Fruit fly (Drosophila melanogaster) whole organism, embryonic: ENCODE data around the gene AstC-R1.

ENCODE experiments used
- Adf1 ChIP-seq: fragments of 200-800 bp; sonication (Bioruptor generic); IDR thresholded peaks from 2 replicates; pipeline ENCODE4 v1.3.6; 2022; ENCODE audit warnings: missing biosample characterization, missing genetic modification characterization
- CG10462 ChIP-seq: fragments of 200-800 bp; sonication (Bioruptor generic); optimal IDR thresholded peaks from 2 replicates; lab custom pipeline; 2016; ENCODE audit warnings: missing biosample characterization, missing genetic modification characterization
- CG11560 ChIP-seq: fragments of 200-800 bp; sonication (Bioruptor generic); IDR thresholded peaks from 3 replicates; pipeline ENCODE4 v1.3.6; 2022; ENCODE audit warnings: missing biosample characterization, missing genetic modification characterization
- CG12659 ChIP-seq: fragments of 200-800 bp; sonication (Bioruptor generic); optimal IDR thresholded peaks from 3 replicates; lab custom pipeline; 2017; ENCODE audit warnings: mild to moderate bottlenecking, missing biosample characterization, missing genetic modification reagents, missing genetic modification characterization
- CG14860 ChIP-seq: fragments of 200-800 bp; sonication (Bioruptor generic); IDR thresholded peaks from 3 replicates; pipeline ENCODE4 v1.3.6; 2022; ENCODE audit warnings: missing biosample characterization, missing genetic modification characterization; ENCODE audit not compliant: partially characterized antibody
- CG1603 ChIP-seq: fragments of 200-800 bp; sonication (Bioruptor generic); optimal IDR thresholded peaks from 2 replicates; lab custom pipeline; 2019; ENCODE audit warnings: missing biosample characterization, mild to moderate bottlenecking, missing genetic modification characterization, moderate library complexity
- CG17361 ChIP-seq: fragments of 200-800 bp; sonication (Bioruptor generic); IDR thresholded peaks from 3 replicates; pipeline ENCODE4 v1.3.6; 2022; ENCODE audit warnings: missing biosample characterization, missing genetic modification characterization
- CG30020 ChIP-seq: fragments of 200-800 bp; optimal IDR thresholded peaks from 2 replicates; lab custom pipeline; 2019; ENCODE audit warnings: missing biosample characterization, mild to moderate bottlenecking, missing genetic modification characterization, moderate library complexity
- CG34422 ChIP-seq: fragments of 200-800 bp; sonication (Bioruptor generic); IDR thresholded peaks from 3 replicates; pipeline ENCODE4 v1.3.6; 2022; ENCODE audit warnings: missing biosample characterization, missing genetic modification characterization
- CG8290 ChIP-seq, 3 experiments: fragments of 200-800 bp; sonication (Bioruptor generic); optimal IDR thresholded peaks; 2 replicates each; lab custom pipeline; 2016 to 2019; ENCODE audit warnings: missing biosample characterization in 3 of 3, missing genetic modification characterization in 3 of 3, mild to moderate bottlenecking in 2 of 3, moderate library complexity in 1 of 3
- CG9437 ChIP-seq: fragments of 200-800 bp; sonication (Bioruptor generic); optimal IDR thresholded peaks from 2 replicates; lab custom pipeline; 2018; ENCODE audit warnings: missing biosample characterization, mild to moderate bottlenecking, missing genetic modification characterization
- Deaf1 ChIP-seq: fragments of 200-800 bp; optimal IDR thresholded peaks from 3 replicates; lab custom pipeline; 2019; ENCODE audit warnings: missing biosample characterization, mild to moderate bottlenecking, missing genetic modification characterization, moderate library complexity
- Dek ChIP-seq: fragments of 200-800 bp; sonication (Bioruptor generic); optimal IDR thresholded peaks from 3 replicates; lab custom pipeline; 2019; ENCODE audit warnings: missing biosample characterization, mild to moderate bottlenecking, missing genetic modification characterization, moderate library complexity
- Doc2 ChIP-seq: fragments of 200-800 bp; sonication (Bioruptor generic); IDR thresholded peaks from 2 replicates; pipeline ENCODE4 v1.3.6; 2022; ENCODE audit warnings: missing biosample characterization, missing genetic modification characterization
- Ets65A ChIP-seq: fragments of 200-800 bp; sonication (Bioruptor generic); peaks from one replicate; lab custom pipeline; 2016; ENCODE audit warnings: missing biosample characterization, missing genetic modification characterization
- Jarid2 ChIP-seq: fragments of 200-800 bp; sonication (Bioruptor generic); optimal IDR thresholded peaks from 3 replicates; lab custom pipeline; 2017; ENCODE audit warnings: mild to moderate bottlenecking, missing biosample characterization, missing genetic modification reagents, missing genetic modification characterization
- Lim3 ChIP-seq: fragments of 200-800 bp; sonication (Bioruptor generic); IDR thresholded peaks from 2 replicates; pipeline ENCODE4 v1.3.6; 2022; ENCODE audit warnings: missing biosample characterization, missing genetic modification characterization
- MBD-R2 ChIP-seq: fragments of 200-800 bp; sonication (Bioruptor generic); IDR thresholded peaks from 2 replicates; pipeline ENCODE4 v1.3.6; 2022; ENCODE audit warnings: missing biosample characterization, missing genetic modification characterization
- MESR4 ChIP-seq: fragments of 200-800 bp; sonication (Bioruptor generic); optimal IDR thresholded peaks from 2 replicates; lab custom pipeline; 2018; ENCODE audit warnings: missing biosample characterization, mild to moderate bottlenecking, missing genetic modification characterization, moderate library complexity
- Mes4 ChIP-seq: fragments of 200-800 bp; sonication (Bioruptor generic); optimal IDR thresholded peaks from 2 replicates; lab custom pipeline; 2016; ENCODE audit warnings: missing biosample characterization, missing genetic modification characterization
- Myb ChIP-seq: fragments of 200-800 bp; sonication (Bioruptor generic); optimal IDR thresholded peaks from 2 replicates; lab custom pipeline; 2016; ENCODE audit warnings: missing biosample characterization, missing genetic modification characterization
- Pdp1 ChIP-seq, 2 experiments: fragments of 200-800 bp; sonication (Bioruptor generic); optimal IDR thresholded peaks; 3 replicates each; lab custom pipeline; 2016; ENCODE audit warnings: missing biosample characterization in 2 of 2, missing genetic modification characterization in 2 of 2, mild to moderate bottlenecking in 1 of 2, moderate library complexity in 1 of 2
- Sin3A ChIP-seq: fragments of >200 bp; optimal IDR thresholded peaks from 2 replicates; lab custom pipeline; 2018
- YL-1 ChIP-seq: fragments of 200-800 bp; sonication (Bioruptor generic); optimal IDR thresholded peaks from 3 replicates; lab custom pipeline; 2017; ENCODE audit warnings: missing biosample characterization, mild to moderate bottlenecking, missing genetic modification characterization
- cg ChIP-seq: fragments of 200-800 bp; sonication (Bioruptor generic); optimal IDR thresholded peaks from 3 replicates; lab custom pipeline; 2019; ENCODE audit warnings: missing biosample characterization, mild to moderate bottlenecking, missing genetic modification characterization, moderate library complexity
- chinmo ChIP-seq: fragments of 200-800 bp; sonication (Bioruptor generic); IDR thresholded peaks from 4 replicates; pipeline ENCODE4 v1.3.6; 2022; ENCODE audit warnings: missing biosample characterization, missing genetic modification characterization; ENCODE audit not compliant: partially characterized antibody
- crc ChIP-seq: fragments of 200-800 bp; sonication (Bioruptor generic); optimal IDR thresholded peaks from 2 replicates; lab custom pipeline; 2016; ENCODE audit warnings: missing biosample characterization, missing genetic modification characterization
- crol ChIP-seq: fragments of 200-800 bp; sonication (Bioruptor generic); IDR thresholded peaks from 2 replicates; pipeline ENCODE4 v1.3.6; 2022; ENCODE audit warnings: missing biosample characterization, missing genetic modification characterization
- crp ChIP-seq, 2 experiments: fragments of 200-800 bp; sonication (Bioruptor generic); optimal IDR thresholded peaks; 2 replicates in 1 of 2; 3 replicates in 1 of 2; lab custom pipeline; 2017; ENCODE audit warnings: missing biosample characterization in 2 of 2, missing genetic modification characterization in 2 of 2, mild to moderate bottlenecking in 1 of 2, moderate library complexity in 1 of 2
- dpn ChIP-seq, 2 experiments: fragments of 200-800 bp; sonication (Bioruptor generic); optimal IDR thresholded peaks; 3 replicates each; lab custom pipeline; 2016; ENCODE audit warnings: missing biosample characterization in 2 of 2, missing genetic modification characterization in 2 of 2
- eyg ChIP-seq: fragments of 200-800 bp; sonication (Bioruptor generic); optimal IDR thresholded peaks from 3 replicates; lab custom pipeline; 2016; ENCODE audit warnings: missing biosample characterization, missing genetic modification characterization
- gfzf ChIP-seq: fragments of 200-800 bp; sonication (Bioruptor generic); optimal IDR thresholded peaks from 2 replicates; lab custom pipeline; 2016; ENCODE audit warnings: missing biosample characterization, mild to moderate bottlenecking, missing genetic modification characterization, moderate library complexity
- jumu ChIP-seq: fragments of 200-800 bp; sonication (Bioruptor generic); optimal IDR thresholded peaks from 3 replicates; lab custom pipeline; 2016; ENCODE audit warnings: missing biosample characterization, missing genetic modification characterization
- knrl ChIP-seq: fragments of 200-800 bp; sonication (Bioruptor generic); IDR thresholded peaks from 3 replicates; pipeline ENCODE4 v1.3.6; 2022; ENCODE audit warnings: missing biosample characterization, missing genetic modification characterization; ENCODE audit not compliant: partially characterized antibody
- maf-S ChIP-seq: fragments of 200-800 bp; sonication (Bioruptor generic); optimal IDR thresholded peaks from 2 replicates; lab custom pipeline; 2016; ENCODE audit warnings: missing biosample characterization, missing genetic modification characterization
- odd ChIP-seq: fragments of 200-800 bp; sonication (Bioruptor generic); optimal IDR thresholded peaks from 2 replicates; lab custom pipeline; 2017; ENCODE audit warnings: missing biosample characterization, mild to moderate bottlenecking, missing genetic modification characterization
- pfk ChIP-seq: fragments of 200-800 bp; sonication (Bioruptor generic); optimal IDR thresholded peaks from 2 replicates; lab custom pipeline; 2018; ENCODE audit warnings: missing biosample characterization, mild to moderate bottlenecking, missing genetic modification characterization, moderate library complexity
- prd ChIP-seq, 3 experiments: fragments of >200 bp in 2 of 3; fragments of 200-800 bp in 1 of 3; sonication (Bioruptor generic) in 1 of 3; optimal IDR thresholded peaks in 2 of 3; IDR thresholded peaks in 1 of 3; 2 replicates in 2 of 3; 3 replicates in 1 of 3; pipeline versions ENCODE4 v1.3.6 to Lab custom; 2017 to 2022; ENCODE audit warnings: missing biosample characterization in 1 of 3, missing genetic modification characterization in 1 of 3
- pzg ChIP-seq: fragments of 200-800 bp; sonication (Bioruptor generic); optimal IDR thresholded peaks from 3 replicates; lab custom pipeline; 2018; ENCODE audit warnings: missing biosample characterization, mild to moderate bottlenecking, missing genetic modification characterization, moderate library complexity
- sqz ChIP-seq: fragments of 200-800 bp; sonication (Bioruptor generic); optimal IDR thresholded peaks from 3 replicates; lab custom pipeline; 2018; ENCODE audit warnings: missing biosample characterization, mild to moderate bottlenecking, missing genetic modification characterization
- sr ChIP-seq: fragments of 200-800 bp; sonication (Bioruptor generic); IDR thresholded peaks from 3 replicates; pipeline ENCODE4 v1.3.6; 2022; ENCODE audit warnings: missing biosample characterization, missing genetic modification characterization
- stwl ChIP-seq: fragments of 200-800 bp; sonication (Bioruptor generic); optimal IDR thresholded peaks from 3 replicates; lab custom pipeline; 2018; ENCODE audit warnings: missing biosample characterization, mild to moderate bottlenecking, missing genetic modification characterization, moderate library complexity
- sug ChIP-seq: fragments of 200-800 bp; optimal IDR thresholded peaks from 2 replicates; lab custom pipeline; 2019; ENCODE audit warnings: missing biosample characterization, mild to moderate bottlenecking, missing genetic modification characterization, moderate library complexity
- tgo ChIP-seq: fragments of 200-800 bp; sonication (Bioruptor generic); IDR thresholded peaks from 3 replicates; pipeline ENCODE4 v1.3.6; 2022; ENCODE audit warnings: missing biosample characterization, missing genetic modification characterization

The AstC-R1 gene

dm6 chr3L:18620988-18621734, 61.1 kb downstream of the AstC-R1 start (continued):
- no peak for TF ChIP-seq Mes4 (GFP tag; lab: Kevin White, UChicago)
- TF ChIP-seq Lim3, result no peak
- TF ChIP-seq Ets65A (GFP tag; lab: Kevin White, UChicago), result peak; percentile 75
- TF ChIP-seq eyg (GFP tag; lab: Kevin White, UChicago), result no peak

- TF ChIP-seq chinmo (GFP tag; lab: Robert Waterston, UW), result 0 out of 4 replicates have a peak, but pooled peaks have one; percentile 52
- no peak for TF ChIP-seq prd (optimal IDR thresholded peaks at IDR 0.05; lab: Kevin White, UChicago)
- 0 out of 3 replicates have a peak, but pooled peaks have one; percentile 9 for TF ChIP-seq prd (GFP tag; IDR thresholded peaks at IDR 0.05; lab: Robert Waterston, UW)
- TF ChIP-seq tgo, result 0 out of 3 replicates have a peak, but pooled peaks have one; percentile 7
- peak; percentile 99 for TF ChIP-seq pfk (GFP tag; lab: Kevin White, UChicago)
- peak; percentile 26 for TF ChIP-seq odd (GFP tag; lab: Kevin White, UChicago)
- no peak for TF ChIP-seq sr (GFP tag; lab: Robert Waterston, UW)
- TF ChIP-seq CG34422 (GFP tag; lab: Robert Waterston, UW), result peak; percentile 80; the same call in 2 of the 3 replicates
- peak; percentile 26 for TF ChIP-seq MESR4 (GFP tag; lab: Kevin White, UChicago)
- peak; percentile 31 for TF ChIP-seq sug (tag; lab: Kevin White, UChicago)
- TF ChIP-seq CG17361 (GFP tag; lab: Robert Waterston, UW), result 0 out of 3 replicates have a peak, but pooled peaks have one; percentile 13
- peak in 1 of 2 experiments; percentile 59 for TF ChIP-seq crp (GFP tag; optimal IDR thresholded peaks at IDR 0.05; lab: Kevin White, UChicago)
- TF ChIP-seq CG11560 (tag; lab: Robert Waterston, UW), result no peak
- peak; percentile 3 for TF ChIP-seq Dek (tag; lab: Kevin White, UChicago)
- TF ChIP-seq CG12659, result peak; percentile 29
- no peak for TF ChIP-seq Doc2
- peak; percentile 42; the same call in 1 of the 2 replicates for TF ChIP-seq MBD-R2 (GFP tag; lab: Robert Waterston, UW)
- TF ChIP-seq CG10462 (GFP tag; lab: Kevin White, UChicago), result no peak
- peak; percentile 67 for TF ChIP-seq gfzf
- TF ChIP-seq Adf1 (GFP tag; lab: Robert Waterston, UW), result 0 out of 2 replicates have a peak, but pooled peaks have one; percentile 82
- TF ChIP-seq maf-S (GFP tag; lab: Kevin White, UChicago), result no peak
- TF ChIP-seq sqz, result peak; percentile 11
- TF ChIP-seq Deaf1, result peak; percentile 59
- no peak for TF ChIP-seq jumu (GFP tag; lab: Kevin White, UChicago)
- peak; percentile 90 for TF ChIP-seq crol (GFP tag; lab: Robert Waterston, UW)
- TF ChIP-seq CG9437 (GFP tag; lab: Kevin White, UChicago), result no peak
- no peak for TF ChIP-seq Lim3
- peak; percentile 3 for TF ChIP-seq pzg (GFP tag; lab: Kevin White, UChicago)
- peak; percentile 33 for TF ChIP-seq YL-1 (GFP tag; lab: Kevin White, UChicago)
- TF ChIP-seq cg (GFP tag; lab: Kevin White, UChicago), result peak; percentile 91
- TF ChIP-seq, all 482 proteins: peak for 21
Observed at dm6 chr3L:18621735-18622421, 61.8 kb downstream of the AstC-R1 start, which contains the start of gene not. TSS of gene not (minus strand) at chr3L:18622129.

dm6 chr3L:18622422-18622739, 62.3 kb downstream of the AstC-R1 start, which contains the start of gene bora:
TSS of gene bora (plus strand) at chr3L:18622692.
- no peak for TF ChIP-seq CG8290 (GFP tag; optimal IDR thresholded peaks at IDR 0.05; lab: Kevin White, UChicago)
- peak in 1 of 2 experiments; percentile 5 for TF ChIP-seq CG8290 (tag; optimal IDR thresholded peaks at IDR 0.05; lab: Kevin White, UChicago)
- TF ChIP-seq CG30020, result peak; percentile 14
- TF ChIP-seq dpn (GFP tag; optimal IDR thresholded peaks at IDR 0.05; lab: Kevin White, UChicago), result peak in 1 of 2 experiments; percentile 14
- TF ChIP-seq stwl, result peak; percentile 47
- peak; percentile 92 for TF ChIP-seq Myb (GFP tag; lab: Kevin White, UChicago)
- peak; percentile 1 for TF ChIP-seq CG1603 (tag; lab: Kevin White, UChicago)
- TF ChIP-seq crc, result no peak
- 0 out of 3 replicates have a peak, but pooled peaks have one; percentile 29 for TF ChIP-seq knrl (GFP tag; lab: Robert Waterston, UW)
- peak; percentile 10 to 85 for TF ChIP-seq crp (GFP tag; optimal IDR thresholded peaks at IDR 0.05; lab: Kevin White, UChicago)
- peak; percentile 73 for TF ChIP-seq Sin3A
- peak in 1 of 2 experiments; percentile 20 for TF ChIP-seq Pdp1 (GFP tag; optimal IDR thresholded peaks at IDR 0.05; lab: Kevin White, UChicago)
- 0 out of 3 replicates have a peak, but pooled peaks have one; percentile 24 for TF ChIP-seq CG14860 (GFP tag; lab: Robert Waterston, UW)
- TF ChIP-seq Jarid2 (GFP tag; lab: Kevin White, UChicago), result no peak
